Fruit fly (Drosophila melanogaster): ENCODE data around the gene GC1.

GC1 gene

dm6 chr3R:11967262-11968029 lies at the start of gene GC1, which contains the start of gene CG12213 (continued):
- peak; percentile 99 for TF ChIP-seq sna (GFP tag; IDR thresholded peaks at IDR 0.05; ENCODE audit: partially characterized antibody)
- no peak for TF ChIP-seq cas (GFP tag; IDR thresholded peaks at IDR 0.05)
- TF ChIP-seq Ets97D (GFP tag; optimal IDR thresholded peaks at IDR 0.05): peak; percentile 68
- no peak for TF ChIP-seq CG6854 (GFP tag; optimal IDR thresholded peaks at IDR 0.05)
- peak; percentile 99 for TF ChIP-seq inv (GFP tag; IDR thresholded peaks at IDR 0.05; ENCODE audit: partially characterized antibody)
- no peak for TF ChIP-seq ERR (GFP tag; optimal IDR thresholded peaks at IDR 0.05)
- TF ChIP-seq hb (GFP tag; IDR thresholded peaks at IDR 0.05; ENCODE audit: partially characterized antibody): peak; percentile 98
- no peak for TF ChIP-seq ssp (GFP tag; IDR thresholded peaks at IDR 0.05)
- peak; percentile 97 for TF ChIP-seq Opbp (GFP tag; IDR thresholded peaks at IDR 0.05; ENCODE audit: partially characterized antibody)
- TF ChIP-seq CG1603 (tag; optimal IDR thresholded peaks at IDR 0.05): peak; percentile 17
- peak; percentile 37 for TF ChIP-seq Hmr (GFP tag; optimal IDR thresholded peaks at IDR 0.05)
- TF ChIP-seq Adf1 (GFP tag; IDR thresholded peaks at IDR 0.05): no peak; the same call in 1 of the 2 replicates
- peak; percentile 80 for TF ChIP-seq nmo (GFP tag; optimal IDR thresholded peaks at IDR 0.05)
- TF ChIP-seq CG7786 (GFP tag; optimal IDR thresholded peaks at IDR 0.05): no peak
- peak; percentile 61; the same call in 2 of the 3 replicates for TF ChIP-seq CG17361 (GFP tag; IDR thresholded peaks at IDR 0.05)
- TF ChIP-seq Sin3A (optimal IDR thresholded peaks at IDR 0.05): peak; percentile 86
- no peak for TF ChIP-seq Atf-2 (GFP tag; optimal IDR thresholded peaks at IDR 0.05)
- peak; percentile 73; the same call in 1 of the 2 replicates for TF ChIP-seq CG9932 (GFP tag; IDR thresholded peaks at IDR 0.05)
- TF ChIP-seq grau (tag; optimal IDR thresholded peaks at IDR 0.05): peak; percentile 43
- TF ChIP-seq CG12104 (GFP tag; optimal IDR thresholded peaks at IDR 0.05): peak; percentile 13
- TF ChIP-seq insv (GFP tag; optimal IDR thresholded peaks at IDR 0.05): peak in 1 of 2 experiments; percentile 24
- peak; percentile 95 for TF ChIP-seq zen2 (GFP tag; IDR thresholded peaks at IDR 0.05; ENCODE audit: partially characterized antibody)

DNA sequence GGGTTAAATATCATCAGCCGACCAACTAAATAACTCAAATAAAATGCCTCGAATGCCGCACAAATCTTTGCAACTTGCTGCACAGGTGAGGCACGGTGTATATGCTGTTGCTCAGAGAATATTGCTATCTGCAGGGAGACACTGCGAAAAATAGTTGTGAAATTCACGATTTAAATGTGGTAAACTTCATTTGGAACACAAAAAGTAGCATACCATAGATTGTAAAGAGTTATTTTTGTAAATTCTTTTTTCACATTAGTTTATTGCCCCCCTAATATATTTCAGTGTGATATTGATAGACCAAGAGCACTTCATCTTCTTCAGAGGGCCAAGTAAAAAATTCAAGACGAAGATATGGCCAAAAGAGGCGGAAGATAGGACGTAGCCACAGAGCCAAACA lies 46.9 kb upstream of the GC1 start:
- no peak for TF ChIP-seq nerfin-2 (GFP tag; IDR thresholded peaks at IDR 0.05; ENCODE audit: partially characterized antibody)
- peak; percentile 43 for TF ChIP-seq sisA (GFP tag; IDR thresholded peaks at IDR 0.05)
- TF ChIP-seq CG3407 (GFP tag; optimal IDR thresholded peaks at IDR 0.05): no peak
- TF ChIP-seq Mrtf (GFP tag; IDR thresholded peaks at IDR 0.05): no peak
- peak; percentile 21; the same call in 1 of the 2 replicates for TF ChIP-seq CG10366 (GFP tag; IDR thresholded peaks at IDR 0.05)
- peak; percentile 29 for TF ChIP-seq ATbp (GFP tag; optimal IDR thresholded peaks at IDR 0.05)
- TF ChIP-seq ab (GFP tag; optimal IDR thresholded peaks at IDR 0.05): no peak
- TF ChIP-seq danr (GFP tag; IDR thresholded peaks at IDR 0.05): no peak
- TF ChIP-seq CG2129 (GFP tag; IDR thresholded peaks at IDR 0.05; ENCODE audit: partially characterized antibody): no peak
- TF ChIP-seq CG11398 (GFP tag; optimal IDR thresholded peaks at IDR 0.05): no peak
- no peak for TF ChIP-seq CkIIα-i1 (GFP tag; IDR thresholded peaks at IDR 0.05)
- no peak for TF ChIP-seq ara (GFP tag; IDR thresholded peaks at IDR 0.05)
- TF ChIP-seq odd (GFP tag; optimal IDR thresholded peaks at IDR 0.05): no peak
- no peak for TF ChIP-seq CG10274 (GFP tag; optimal IDR thresholded peaks at IDR 0.05)
- no peak for TF ChIP-seq CHES-1-like (GFP tag; optimal IDR thresholded peaks at IDR 0.05)
- TF ChIP-seq CG1233 (GFP tag; optimal IDR thresholded peaks at IDR 0.05): no peak
- TF ChIP-seq Bdp1 (GFP tag; optimal IDR thresholded peaks at IDR 0.05): no peak
- no peak for TF ChIP-seq D (optimal IDR thresholded peaks at IDR 0.05)
- no peak for TF ChIP-seq D (GFP tag; optimal IDR thresholded peaks at IDR 0.05)
- no peak for TF ChIP-seq luna (GFP tag; optimal IDR thresholded peaks at IDR 0.05)
- TF ChIP-seq Ets65A (GFP tag): no peak
- TF ChIP-seq gt (GFP tag; IDR thresholded peaks at IDR 0.05): no peak
- no peak for TF ChIP-seq E2f2 (GFP tag; IDR thresholded peaks at IDR 0.05)
- TF ChIP-seq CG1024 (GFP tag; IDR thresholded peaks at IDR 0.05): 0 out of 2 replicates have a peak, but pooled peaks have one; percentile 3
- no peak for TF ChIP-seq CG10147 (GFP tag; optimal IDR thresholded peaks at IDR 0.05)
- TF ChIP-seq Dek (tag; optimal IDR thresholded peaks at IDR 0.05): no peak
- no peak for TF ChIP-seq D19B (GFP tag; optimal IDR thresholded peaks at IDR 0.05)
- no peak for TF ChIP-seq sob (GFP tag; IDR thresholded peaks at IDR 0.05)
- TF ChIP-seq exex (tag; optimal IDR thresholded peaks at IDR 0.05): no peak
